Worm (Caenorhabditis elegans): ENCODE results near the gene C18H7.11.

DNA sequence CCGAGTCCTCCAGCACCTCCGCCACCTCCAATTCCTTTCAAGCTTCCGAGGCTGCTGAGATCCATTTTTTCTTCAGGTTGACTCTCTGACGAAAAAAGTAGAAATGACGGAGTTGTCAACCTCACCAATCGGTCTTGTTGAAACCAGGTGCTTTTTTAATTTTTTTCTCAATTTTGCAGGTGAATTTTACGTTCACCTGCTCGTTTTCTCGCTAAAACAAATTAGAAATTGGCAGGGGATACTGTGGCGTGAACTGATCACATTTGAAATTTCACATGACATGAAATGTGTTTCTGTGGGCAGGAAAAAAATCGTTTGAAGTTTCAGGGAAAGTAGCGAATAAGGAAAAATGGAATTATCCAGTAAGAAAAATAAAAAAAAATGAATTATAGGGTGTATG lies 4.3 kb upstream of the C18H7.11 start, which contains the start of gene C18H7.6:
- TF ChIP-seq lin-39 (tag; optimal IDR thresholded peaks at IDR 0.05) (no peak), mab-9 (GFP tag; IDR thresholded peaks at IDR 0.05) (no peak), nhr-11 (tag; optimal IDR thresholded peaks at IDR 0.05) (no peak), sox-4 (tag; optimal IDR thresholded peaks at IDR 0.05) (no peak), snpc-4 (tag; optimal IDR thresholded peaks at IDR 0.05) (no peak), nhr-76 (tag; optimal IDR thresholded peaks at IDR 0.05) (no peak), egl-27 (tag; optimal IDR thresholded peaks at IDR 0.05) (no peak), fkh-4 (tag; optimal IDR thresholded peaks at IDR 0.05; ENCODE audit: borderline replicate concordance) (no peak), elt-2 (tag; optimal IDR thresholded peaks at IDR 0.05) (no peak), fos-1 (tag; optimal IDR thresholded peaks at IDR 0.05) (no peak), unc-130 (tag; optimal IDR thresholded peaks at IDR 0.05) (no peak), tbx-2 (tag; optimal IDR thresholded peaks at IDR 0.05) (no peak), ama-1 (optimal IDR thresholded peaks at IDR 0.05) (no peak)
